Fruit fly (Drosophila melanogaster): ENCODE measurements around the gene eIF5B.

- TF ChIP-seq Hr4 (GFP tag; optimal IDR thresholded peaks at IDR 0.05), result no peak
- no peak for TF ChIP-seq CG32006 (GFP tag; optimal IDR thresholded peaks at IDR 0.05)
- TF ChIP-seq CG16779 (tag; optimal IDR thresholded peaks at IDR 0.05), result peak; percentile 69
- TF ChIP-seq CG34406 (GFP tag; optimal IDR thresholded peaks at IDR 0.05), result no peak
- TF ChIP-seq Met (GFP tag; optimal IDR thresholded peaks at IDR 0.05), result no peak
- TF ChIP-seq CG7368 (GFP tag; optimal IDR thresholded peaks at IDR 0.05), result no peak
- TF ChIP-seq achi (GFP tag; optimal IDR thresholded peaks at IDR 0.05), result no peak
- no peak for TF ChIP-seq CG4318 (GFP tag; optimal IDR thresholded peaks at IDR 0.05)
- no peak for TF ChIP-seq CG31627 (GFP tag; optimal IDR thresholded peaks at IDR 0.05)
These were observed 40.5 kb downstream of the eIF5B start for dm6 chr3L:3420237-3420643.
